Worm (Caenorhabditis elegans) whole organism, L1 larva: ENCODE results near the gene parn-1.

Source experiments
- F16B12.6 ChIP-seq: fragments of 150-350 bp; optimal IDR thresholded peaks from 2 replicates; lab custom pipeline; 2014; ENCODE audit warnings: missing biosample characterization, missing genetic modification characterization
- aly-2 ChIP-seq: fragments of 150-350 bp; optimal IDR thresholded peaks from 2 replicates; lab custom pipeline; 2014; ENCODE audit warnings: missing biosample characterization, missing genetic modification characterization
- ama-1 ChIP-seq: fragments of 150-350 bp; optimal IDR thresholded peaks from 2 replicates; lab custom pipeline; 2014
- ceh-63 ChIP-seq: fragments of 200-800 bp; sonication (Bioruptor generic); optimal IDR thresholded peaks from 2 replicates; lab custom pipeline; 2018; ENCODE audit warnings: mild to moderate bottlenecking, missing genetic modification characterization, missing compliant biosample characterization
- ceh-82 ChIP-seq, 3 experiments: fragments of 150-350 bp in 1 of 3; sonication (generic microtip) in 2 of 3; optimal IDR thresholded peaks; 2 replicates each; lab custom pipeline; 2014 to 2017; ENCODE audit warnings: missing biosample characterization in 3 of 3, missing genetic modification characterization in 3 of 3
- ceh-90 ChIP-seq: sonication (generic microtip); optimal IDR thresholded peaks from 2 replicates; lab custom pipeline; 2016; ENCODE audit warnings: missing genetic modification characterization, missing compliant biosample characterization
- efl-1 ChIP-seq, 4 experiments: fragments of 150-350 bp; optimal IDR thresholded peaks in 3 of 4; peaks in 1 of 4; 1 replicate in 1 of 4; 2 replicates in 3 of 4; lab custom pipeline; 2014; ENCODE audit warnings: missing biosample characterization in 2 of 4, missing genetic modification characterization in 2 of 4, missing genetic modification reagents in 2 of 4
- egl-13 ChIP-seq: sonication (generic microtip); optimal IDR thresholded peaks from 2 replicates; lab custom pipeline; 2016; ENCODE audit warnings: missing genotype, missing genetic modification reagents, missing genetic modification characterization, missing compliant biosample characterization
- egl-27 ChIP-seq, 2 experiments: fragments of 150-350 bp in 1 of 2; sonication (generic microtip); optimal IDR thresholded peaks; 3 replicates each; lab custom pipeline; 2017 to 2018; ENCODE audit warnings: missing biosample characterization in 2 of 2, missing genetic modification characterization in 2 of 2, missing genetic modification reagents in 2 of 2
- elt-2 ChIP-seq: sonication (generic microtip); optimal IDR thresholded peaks from 2 replicates; lab custom pipeline; 2016; ENCODE audit warnings: missing genetic modification characterization, mild to moderate bottlenecking, inconsistent platforms, missing compliant biosample characterization, missing genetic modification reagents
- fkh-10 ChIP-seq: sonication (generic microtip); optimal IDR thresholded peaks from 2 replicates; lab custom pipeline; 2017; ENCODE audit warnings: missing biosample characterization, missing genetic modification reagents, missing genetic modification characterization
- fos-1 ChIP-seq: fragments of 150-350 bp; optimal IDR thresholded peaks from 2 replicates; lab custom pipeline; 2014; ENCODE audit warnings: missing biosample characterization, missing genetic modification characterization
- hlh-17 ChIP-seq: fragments of 200-800 bp; sonication (Bioruptor generic); optimal IDR thresholded peaks from 2 replicates; lab custom pipeline; 2018; ENCODE audit warnings: missing genetic modification characterization, mild to moderate bottlenecking, missing compliant biosample characterization, moderate library complexity, borderline replicate concordance
- lin-13 ChIP-seq: fragments of 150-350 bp; optimal IDR thresholded peaks from 2 replicates; lab custom pipeline; 2014; ENCODE audit warnings: missing biosample characterization, missing genetic modification reagents, missing genetic modification characterization
- lin-15B ChIP-seq: fragments of 150-350 bp; sonication (generic microtip); optimal IDR thresholded peaks from 3 replicates; lab custom pipeline; 2014; ENCODE audit warnings: missing biosample characterization, missing genetic modification characterization
- lin-35 ChIP-seq, 2 experiments: fragments of 150-350 bp; optimal IDR thresholded peaks; 2 replicates each; lab custom pipeline; 2014; ENCODE audit warnings: missing biosample characterization in 2 of 2, missing genetic modification characterization in 2 of 2, missing genetic modification reagents in 2 of 2
- lin-39 ChIP-seq: fragments of 150-350 bp; optimal IDR thresholded peaks from 2 replicates; lab custom pipeline; 2014; ENCODE audit warnings: missing biosample characterization, missing genetic modification reagents, missing genetic modification characterization
- lir-3 ChIP-seq: sonication (generic microtip); optimal IDR thresholded peaks from 2 replicates; lab custom pipeline; 2016; ENCODE audit warnings: mild to moderate bottlenecking, missing genetic modification characterization, moderate library complexity, missing compliant biosample characterization; ENCODE audit not compliant: poor library complexity
- mab-9 ChIP-seq: fragments of 200-800 bp; sonication (Bioruptor generic); IDR thresholded peaks from 2 replicates; pipeline ENCODE4 v1.3.6; 2022; ENCODE audit warnings: missing genetic modification reagents, missing genetic modification characterization, missing compliant biosample characterization
- mdl-1 ChIP-seq, 2 experiments: fragments of 150-350 bp; optimal IDR thresholded peaks; 2 replicates each; lab custom pipeline; 2014 to 2017; ENCODE audit warnings: missing biosample characterization in 2 of 2, missing genetic modification characterization in 2 of 2, inconsistent platforms in 1 of 2
- nhr-11 ChIP-seq: fragments of 150-350 bp; optimal IDR thresholded peaks from 2 replicates; lab custom pipeline; 2014; ENCODE audit warnings: missing biosample characterization, missing genetic modification characterization
- nhr-20 ChIP-seq: sonication (generic microtip); optimal IDR thresholded peaks from 2 replicates; lab custom pipeline; 2016; ENCODE audit warnings: mild to moderate bottlenecking, missing genetic modification characterization, missing compliant biosample characterization
- nhr-237 ChIP-seq: fragments of 150-350 bp; optimal IDR thresholded peaks from 2 replicates; lab custom pipeline; 2014; ENCODE audit warnings: missing biosample characterization, missing genetic modification characterization
- nhr-90 ChIP-seq: sonication (generic microtip); optimal IDR thresholded peaks from 2 replicates; lab custom pipeline; 2016; ENCODE audit warnings: mild to moderate bottlenecking, missing genetic modification characterization, missing compliant biosample characterization; ENCODE audit not compliant: poor library complexity
- pag-3 ChIP-seq: sonication (generic microtip); optimal IDR thresholded peaks from 2 replicates; lab custom pipeline; 2017; ENCODE audit warnings: missing genetic modification characterization, mild to moderate bottlenecking, missing compliant biosample characterization, antibody characterized with exemption, borderline replicate concordance; ENCODE audit not compliant: insufficient read depth
- pax-3 ChIP-seq: fragments of 200-800 bp; sonication (Bioruptor generic); optimal IDR thresholded peaks from 2 replicates; lab custom pipeline; 2018; ENCODE audit warnings: mild to moderate bottlenecking, missing genetic modification characterization, moderate library complexity, missing compliant biosample characterization
- rnt-1 ChIP-seq: sonication (generic microtip); optimal IDR thresholded peaks from 2 replicates; lab custom pipeline; 2016; ENCODE audit warnings: mild to moderate bottlenecking, missing genetic modification characterization, moderate library complexity, missing compliant biosample characterization
- sox-4 ChIP-seq: sonication (generic microtip); optimal IDR thresholded peaks from 2 replicates; lab custom pipeline; 2016; ENCODE audit warnings: missing genetic modification characterization, missing compliant biosample characterization
- sptf-1 ChIP-seq: fragments of 150-350 bp; optimal IDR thresholded peaks from 2 replicates; lab custom pipeline; 2014; ENCODE audit warnings: missing biosample characterization, missing genetic modification characterization
- sup-37 ChIP-seq: fragments of 200-800 bp; sonication (Bioruptor generic); optimal IDR thresholded peaks from 2 replicates; lab custom pipeline; 2018; ENCODE audit warnings: mild to moderate bottlenecking, missing genetic modification characterization, missing compliant biosample characterization
- swsn-7 ChIP-seq: sonication (generic microtip); optimal IDR thresholded peaks from 2 replicates; lab custom pipeline; 2016; ENCODE audit warnings: missing genetic modification characterization, missing compliant biosample characterization
- tbx-2 ChIP-seq: sonication (generic microtip); optimal IDR thresholded peaks from 2 replicates; lab custom pipeline; 2016; ENCODE audit warnings: missing genetic modification characterization, missing compliant biosample characterization
- unc-62 ChIP-seq: fragments of 150-350 bp; optimal IDR thresholded peaks from 2 replicates; lab custom pipeline; 2014; ENCODE audit warnings: missing biosample characterization, missing genetic modification reagents, missing genetic modification characterization
- unc-86 ChIP-seq: sonication (generic microtip); optimal IDR thresholded peaks from 2 replicates; lab custom pipeline; 2016; ENCODE audit warnings: missing genetic modification characterization, missing compliant biosample characterization
- unc-98 ChIP-seq: fragments of 200-800 bp; sonication (Bioruptor generic); IDR thresholded peaks from 2 replicates; pipeline ENCODE4 v1.3.6; 2022; ENCODE audit warnings: missing genetic modification characterization, missing compliant biosample characterization
- zip-4 ChIP-seq: fragments of 200-800 bp; sonication (Bioruptor generic); optimal IDR thresholded peaks from 2 replicates; lab custom pipeline; 2018; ENCODE audit warnings: mild to moderate bottlenecking, missing genetic modification characterization, moderate library complexity, missing compliant biosample characterization
- ztf-11 ChIP-seq, 2 experiments: sonication (generic microtip); optimal IDR thresholded peaks; 2 replicates each; lab custom pipeline; 2016 to 2017; ENCODE audit warnings: missing genetic modification characterization in 2 of 2, missing biosample characterization in 1 of 2, missing compliant biosample characterization in 1 of 2
- ztf-4 ChIP-seq: fragments of 150-350 bp; optimal IDR thresholded peaks from 2 replicates; lab custom pipeline; 2014; ENCODE audit warnings: missing biosample characterization, missing genetic modification characterization

The parn-1 gene

DNA sequence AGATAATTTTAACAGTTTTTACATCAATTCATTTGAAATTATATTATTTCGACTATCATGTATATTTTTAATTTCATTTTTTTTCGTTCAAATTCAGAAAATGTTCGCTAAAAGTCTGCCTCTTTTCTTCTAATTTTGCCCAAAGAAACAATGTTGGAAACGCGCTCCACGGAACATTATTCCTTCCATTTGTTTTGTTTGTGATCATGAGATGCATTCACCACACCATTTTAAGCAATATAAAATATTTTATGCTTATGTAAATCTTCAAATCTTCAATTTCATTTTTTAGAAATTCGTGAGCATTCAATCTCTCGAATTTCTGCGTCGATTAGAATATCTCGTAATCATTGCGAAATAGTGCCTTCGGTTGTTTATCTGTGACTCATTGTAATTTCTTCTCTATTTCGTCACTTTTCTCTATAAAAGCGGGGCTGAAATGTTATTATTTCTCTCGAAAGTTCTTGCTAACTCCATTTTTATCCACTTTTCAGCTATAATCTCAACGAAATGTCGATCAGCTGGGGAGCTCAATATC is 2.4 kb upstream of the parn-1 start, which contains the start of gene istr-1 (continued):
- TF ChIP-seq fos-1 (tag; lab: Kevin White, UChicago) (peak; percentile 49), lin-15B (tag; lab: Kevin White, UChicago) (peak; percentile 33), ceh-82 (tag; optimal IDR thresholded peaks at IDR 0.05; lab: Kevin White, UChicago) (peak in 1 of 3 experiments; percentile 16), nhr-11 (no peak), egl-27 (tag; optimal IDR thresholded peaks at IDR 0.05; lab: Kevin White, UChicago) (no peak), unc-86 (tag; lab: Kevin White, UChicago) (no peak), ztf-11 (tag; optimal IDR thresholded peaks at IDR 0.05; lab: Kevin White, UChicago) (no peak), pax-3 (no peak)

- no peak for TF ChIP-seq nhr-237 (tag; lab: Kevin White, UChicago)
- TF ChIP-seq ceh-63 (GFP tag; lab: Kevin White, UChicago): no peak
- no peak for TF ChIP-seq lin-35 (GFP tag; optimal IDR thresholded peaks at IDR 0.05; lab: Kevin White, UChicago)
- no peak for TF ChIP-seq unc-62 (GFP tag; lab: Kevin White, UChicago)
- no peak for TF ChIP-seq sox-4
- no peak for TF ChIP-seq sup-37
- no peak for TF ChIP-seq pag-3 (tag; lab: Kevin White, UChicago)
- TF ChIP-seq swsn-7 (tag; lab: Kevin White, UChicago): no peak
- no peak for TF ChIP-seq elt-2 (tag; lab: Kevin White, UChicago)
- TF ChIP-seq mdl-1 (tag; optimal IDR thresholded peaks at IDR 0.05; lab: Kevin White, UChicago): no peak
- TF ChIP-seq ztf-11 (tag; optimal IDR thresholded peaks at IDR 0.05; lab: Kevin White, UChicago): no peak
- TF ChIP-seq fos-1 (tag; lab: Kevin White, UChicago): no peak
- TF ChIP-seq lin-39 (tag; lab: Kevin White, UChicago): no peak
- TF ChIP-seq tbx-2 (tag; lab: Kevin White, UChicago): no peak
- no peak for TF ChIP-seq zip-4 (GFP tag; lab: Kevin White, UChicago)
Observed at ce11 chrV:12696790-12697189, 1.7 kb upstream of the parn-1 start.

- no peak for TF ChIP-seq F16B12.6
- no peak for TF ChIP-seq aly-2 (tag; lab: Kevin White, UChicago)
- TF ChIP-seq rnt-1 (tag; lab: Kevin White, UChicago): no peak
- no peak for TF ChIP-seq efl-1 (optimal IDR thresholded peaks at IDR 0.05; lab: Kevin White, UChicago)
- no peak for TF ChIP-seq efl-1 (GFP tag; optimal IDR thresholded peaks at IDR 0.05 in 1 of 2; lab: Kevin White, UChicago)
- no peak for TF ChIP-seq sptf-1 (tag; lab: Kevin White, UChicago)
- no peak for TF ChIP-seq elt-2 (tag; lab: Kevin White, UChicago)
- no peak for TF ChIP-seq ama-1
Observed at ce11 chrV:12695968-12696367, 913 bp upstream of the parn-1 start, which contains the start of gene K10C8.4. K10C8.4 (plus strand) TSS chrV:12696268.

ce11 chrV:12683205-12683604 is 11.8 kb downstream of the parn-1 start:
- TF ChIP-seq nhr-90 (tag; lab: Kevin White, UChicago) (peak; percentile 7), mab-9 (GFP tag; lab: Robert Waterston, UW) (no peak), zip-4 (GFP tag; lab: Kevin White, UChicago) (no peak), nhr-20 (peak; percentile 15), ceh-90 (tag; lab: Kevin White, UChicago) (no peak), ztf-4 (tag; lab: Kevin White, UChicago) (no peak)

DNA sequence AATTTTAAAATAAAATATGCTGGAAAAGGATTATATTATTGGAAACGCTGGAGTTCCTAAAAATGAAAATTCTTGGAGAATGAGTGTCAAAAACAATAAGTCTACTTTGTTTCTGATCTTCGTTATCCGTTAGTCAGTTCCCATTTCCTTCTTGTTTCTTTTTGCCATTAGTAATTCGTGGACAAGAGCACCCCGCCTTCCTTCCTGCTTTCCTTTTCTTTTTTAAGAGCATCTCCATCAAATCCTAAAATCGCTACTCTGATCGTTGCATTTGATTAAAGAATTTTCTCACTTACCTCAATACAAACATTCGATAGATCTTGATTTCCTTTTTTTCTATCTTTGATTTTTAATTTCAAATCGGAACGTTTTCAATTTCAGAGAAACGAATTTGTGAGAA is 15.2 kb downstream of the parn-1 start, which contains the start of gene frpr-15:
frpr-15 (plus strand) TSS at position 301 of the 400 bp plus-strand sequence.
- TF ChIP-seq ceh-90 (tag; lab: Kevin White, UChicago) (no peak), unc-98 (GFP tag; lab: Robert Waterston, UW) (no peak), lin-13 (GFP tag; lab: Kevin White, UChicago) (no peak), hlh-17 (GFP tag; lab: Kevin White, UChicago) (no peak), egl-13 (tag; lab: Kevin White, UChicago) (no peak), fkh-10 (GFP tag; lab: Kevin White, UChicago) (peak; percentile 9), lir-3 (no peak)
